Worm (Caenorhabditis elegans) whole organism, L4 larva: ENCODE measurements around the gene Y48G9A.11.

Source experiments
- F10B5.3 ChIP-seq: sonication (generic microtip); optimal IDR thresholded peaks from 2 replicates; lab custom pipeline; 2016; ENCODE audit warnings: mild to moderate bottlenecking, missing genetic modification characterization, missing compliant biosample characterization
- F37D6.2 ChIP-seq: sonication (generic microtip); optimal IDR thresholded peaks from 2 replicates; lab custom pipeline; 2016; ENCODE audit warnings: mild to moderate bottlenecking, missing genetic modification characterization, missing compliant biosample characterization
- T26A8.4 ChIP-seq: fragments of 200-800 bp; sonication (Bioruptor generic); IDR thresholded peaks from 2 replicates; pipeline ENCODE4 v1.3.6; 2022; ENCODE audit warnings: missing genetic modification characterization, missing compliant biosample characterization
- Y105C5A.15 ChIP-seq: fragments of 200-800 bp; sonication (Bioruptor generic); IDR thresholded peaks from 2 replicates; pipeline ENCODE4 v1.3.6; 2022; ENCODE audit warnings: missing genetic modification characterization, missing compliant biosample characterization
- Y5F2A.4 ChIP-seq: fragments of 200-800 bp; sonication (Bioruptor generic); optimal IDR thresholded peaks from 2 replicates; lab custom pipeline; 2018; ENCODE audit warnings: mild to moderate bottlenecking, missing genetic modification characterization, missing compliant biosample characterization
- ZK337.2 ChIP-seq: fragments of 200-800 bp; sonication (Bioruptor generic); IDR thresholded peaks from 2 replicates; pipeline ENCODE4 v1.3.6; 2022; ENCODE audit warnings: missing genetic modification reagents, missing genetic modification characterization, missing compliant biosample characterization
- ZK546.5 ChIP-seq, 2 experiments: sonication (generic microtip); optimal IDR thresholded peaks; 2 replicates each; lab custom pipeline; 2017; ENCODE audit warnings: missing biosample characterization in 2 of 2, missing genetic modification characterization in 2 of 2
- aly-2 ChIP-seq: sonication (generic microtip); optimal IDR thresholded peaks from 2 replicates; lab custom pipeline; 2018; ENCODE audit warnings: missing biosample characterization, missing genetic modification characterization
- arid-1 ChIP-seq: fragments of 200-800 bp; sonication (Bioruptor generic); conservative IDR thresholded peaks from 2 replicates; pipeline ENCODE4 v1.3.6; 2022; ENCODE audit warnings: missing genetic modification reagents, missing genetic modification characterization, missing compliant biosample characterization
- attf-4 ChIP-seq: sonication (generic microtip); optimal IDR thresholded peaks from 3 replicates; lab custom pipeline; 2017; ENCODE audit warnings: missing biosample characterization, missing genetic modification characterization
- ceh-20 ChIP-seq: fragments of 200-800 bp; sonication (Bioruptor generic); IDR thresholded peaks from 2 replicates; pipeline ENCODE4 v1.3.6; 2022; ENCODE audit warnings: missing genetic modification reagents, missing genetic modification characterization, missing compliant biosample characterization
- ceh-82 ChIP-seq: sonication (generic microtip); optimal IDR thresholded peaks from 2 replicates; lab custom pipeline; 2017; ENCODE audit warnings: missing biosample characterization, missing genetic modification characterization
- ctbp-1 ChIP-seq: fragments of 200-800 bp; sonication (Bioruptor generic); IDR thresholded peaks from 2 replicates; pipeline ENCODE4 v1.3.6; 2022; ENCODE audit warnings: missing genetic modification reagents, missing genetic modification characterization, missing compliant biosample characterization
- daf-12 ChIP-seq: fragments of 150-350 bp; optimal IDR thresholded peaks from 2 replicates; lab custom pipeline; 2014; ENCODE audit warnings: missing biosample characterization, missing genetic modification reagents, missing genetic modification characterization
- daf-19 ChIP-seq: fragments of 200-800 bp; sonication (Bioruptor generic); conservative IDR thresholded peaks from 2 replicates; pipeline ENCODE4 v1.3.6; 2022; ENCODE audit warnings: missing genetic modification characterization, missing compliant biosample characterization
- daf-8 ChIP-seq: fragments of 200-800 bp; sonication (Bioruptor generic); IDR thresholded peaks from 2 replicates; pipeline ENCODE4 v1.3.6; 2022; ENCODE audit warnings: missing genetic modification characterization, missing compliant biosample characterization
- dpl-1 ChIP-seq: fragments of 150-350 bp; optimal IDR thresholded peaks from 2 replicates; lab custom pipeline; 2014; ENCODE audit warnings: missing biosample characterization, missing genetic modification reagents, missing genetic modification characterization
- duxl-1 ChIP-seq: sonication (generic microtip); optimal IDR thresholded peaks from 2 replicates; lab custom pipeline; 2016; ENCODE audit warnings: mild to moderate bottlenecking, missing genetic modification characterization, moderate library complexity, missing compliant biosample characterization; ENCODE audit not compliant: poor library complexity
- dve-1 ChIP-seq: sonication (generic microtip); optimal IDR thresholded peaks from 2 replicates; lab custom pipeline; 2017; ENCODE audit warnings: antibody characterized with exemption, mild to moderate bottlenecking, missing genetic modification characterization, missing compliant biosample characterization; ENCODE audit not compliant: insufficient read depth
- egl-27 ChIP-seq: sonication (generic microtip); optimal IDR thresholded peaks from 3 replicates; lab custom pipeline; 2017; ENCODE audit warnings: missing biosample characterization, missing genetic modification reagents, missing genetic modification characterization
- fos-1 ChIP-seq: fragments of 150-350 bp; optimal IDR thresholded peaks from 2 replicates; lab custom pipeline; 2014; ENCODE audit warnings: missing biosample characterization, missing genetic modification characterization
- lin-13 ChIP-seq: fragments of 150-350 bp; optimal IDR thresholded peaks from 2 replicates; lab custom pipeline; 2014; ENCODE audit warnings: missing biosample characterization, missing genetic modification reagents, missing genetic modification characterization
- lin-15B ChIP-seq: fragments of 150-350 bp; sonication (generic microtip); optimal IDR thresholded peaks from 3 replicates; lab custom pipeline; 2014; ENCODE audit warnings: missing biosample characterization, missing genetic modification characterization
- lin-29 ChIP-seq: fragments of 200-800 bp; sonication (Bioruptor generic); IDR thresholded peaks from 2 replicates; pipeline ENCODE4 v1.3.6; 2022; ENCODE audit warnings: missing genetic modification reagents, missing genetic modification characterization, missing compliant biosample characterization
- lin-39 ChIP-seq: fragments of 150-350 bp; optimal IDR thresholded peaks from 2 replicates; lab custom pipeline; 2014; ENCODE audit warnings: missing biosample characterization, missing genetic modification reagents, missing genetic modification characterization
- madf-5 ChIP-seq, 2 experiments: fragments of 200-800 bp; sonication (Bioruptor generic); IDR thresholded peaks; 2 replicates each; pipeline ENCODE4 v1.3.6; 2022; ENCODE audit warnings: missing compliant biosample characterization in 2 of 2, missing genetic modification characterization in 2 of 2
- mdt-29 ChIP-seq: fragments of 200-800 bp; sonication (Bioruptor generic); IDR thresholded peaks from 2 replicates; pipeline ENCODE4 v1.3.6; 2022; ENCODE audit warnings: missing genetic modification reagents, missing genetic modification characterization, missing compliant biosample characterization
- mep-1 ChIP-seq: fragments of 150-350 bp; sonication (generic microtip); optimal IDR thresholded peaks from 3 replicates; lab custom pipeline; 2014; ENCODE audit warnings: missing biosample characterization, missing genetic modification characterization
- mes-2 ChIP-seq: sonication (generic microtip); optimal IDR thresholded peaks from 2 replicates; lab custom pipeline; 2016; ENCODE audit warnings: missing genotype, mild to moderate bottlenecking, missing genetic modification characterization, missing compliant biosample characterization; ENCODE audit not compliant: poor library complexity, severe bottlenecking
- mxl-3 ChIP-seq: fragments of 200-800 bp; sonication (Bioruptor generic); optimal IDR thresholded peaks from 2 replicates; lab custom pipeline; 2018; ENCODE audit warnings: mild to moderate bottlenecking, missing genetic modification characterization, missing compliant biosample characterization
- nhr-10 ChIP-seq: fragments of 150-350 bp; optimal IDR thresholded peaks from 2 replicates; lab custom pipeline; 2014; ENCODE audit warnings: missing biosample characterization, missing genetic modification characterization
- nhr-102 ChIP-seq: sonication (generic microtip); optimal IDR thresholded peaks from 2 replicates; lab custom pipeline; 2016; ENCODE audit warnings: mild to moderate bottlenecking, missing genetic modification characterization, moderate library complexity, missing compliant biosample characterization
- nhr-25 ChIP-seq: sonication (generic microtip); optimal IDR thresholded peaks from 2 replicates; lab custom pipeline; 2017; ENCODE audit warnings: missing genetic modification characterization, mild to moderate bottlenecking, missing compliant biosample characterization, antibody characterized with exemption, moderate library complexity, borderline replicate concordance; ENCODE audit not compliant: insufficient read depth
- nhr-28 ChIP-seq: fragments of 150-350 bp; optimal IDR thresholded peaks from 2 replicates; lab custom pipeline; 2014; ENCODE audit warnings: missing biosample characterization, missing genetic modification characterization
- nhr-6 ChIP-seq: fragments of 150-350 bp; optimal IDR thresholded peaks from 2 replicates; lab custom pipeline; 2014; ENCODE audit warnings: missing biosample characterization, missing genetic modification characterization
- nhr-77 ChIP-seq: fragments of 150-350 bp; optimal IDR thresholded peaks from 2 replicates; lab custom pipeline; 2014; ENCODE audit warnings: missing biosample characterization, missing genetic modification characterization
- php-3 ChIP-seq: fragments of 200-800 bp; sonication (Bioruptor generic); IDR thresholded peaks from 2 replicates; pipeline ENCODE4 v1.3.6; 2022; ENCODE audit warnings: missing genetic modification reagents, missing genetic modification characterization, missing compliant biosample characterization
- pqm-1 ChIP-seq: sonication (generic microtip); optimal IDR thresholded peaks from 2 replicates; lab custom pipeline; 2017; ENCODE audit warnings: missing biosample characterization, missing genetic modification characterization
- saeg-2 ChIP-seq: fragments of 200-800 bp; sonication (Bioruptor generic); IDR thresholded peaks from 2 replicates; pipeline ENCODE4 v1.3.6; 2022; ENCODE audit warnings: missing genetic modification reagents, missing genetic modification characterization, missing compliant biosample characterization
- sdz-12 ChIP-seq: fragments of 200-800 bp; sonication (Bioruptor generic); optimal IDR thresholded peaks from 2 replicates; lab custom pipeline; 2018; ENCODE audit warnings: mild to moderate bottlenecking, missing genetic modification characterization, missing compliant biosample characterization
- snpc-1.2 ChIP-seq: fragments of 200-800 bp; sonication (Bioruptor generic); IDR thresholded peaks from 2 replicates; pipeline ENCODE4 v1.3.6; 2022; ENCODE audit warnings: missing genetic modification reagents, missing genetic modification characterization, missing compliant biosample characterization
- snpc-4 ChIP-seq: fragments of 150-350 bp; optimal IDR thresholded peaks from 2 replicates; lab custom pipeline; 2014; ENCODE audit warnings: missing biosample characterization, missing genetic modification characterization
- spr-3 ChIP-seq: fragments of 200-800 bp; sonication (Bioruptor generic); optimal IDR thresholded peaks from 2 replicates; lab custom pipeline; 2018; ENCODE audit warnings: mild to moderate bottlenecking, missing genetic modification characterization, missing compliant biosample characterization
- tag-97 ChIP-seq: fragments of 200-800 bp; sonication (Bioruptor generic); IDR thresholded peaks from 2 replicates; pipeline ENCODE4 v1.3.6; 2022; ENCODE audit warnings: missing genetic modification characterization, missing compliant biosample characterization
- tra-1 ChIP-seq: fragments of 200-800 bp; sonication (Bioruptor generic); IDR thresholded peaks from 2 replicates; pipeline ENCODE4 v1.3.6; 2022; ENCODE audit warnings: missing genetic modification reagents, missing genetic modification characterization, missing compliant biosample characterization
- unc-130 ChIP-seq: sonication (generic microtip); optimal IDR thresholded peaks from 2 replicates; lab custom pipeline; 2016; ENCODE audit warnings: missing genetic modification reagents, missing genetic modification characterization, missing compliant biosample characterization
- unc-39 ChIP-seq: sonication (generic microtip); optimal IDR thresholded peaks from 2 replicates; lab custom pipeline; 2017; ENCODE audit warnings: missing biosample characterization, missing genetic modification characterization
- unc-62 ChIP-seq, 3 experiments: fragments of 150-350 bp in 1 of 3; sonication (generic microtip); optimal IDR thresholded peaks in 2 of 3; peaks in 1 of 3; 1 replicate in 1 of 3; 2 replicates in 2 of 3; lab custom pipeline; 2014 to 2017; ENCODE audit warnings: missing biosample characterization in 3 of 3, missing genetic modification characterization in 3 of 3, missing genetic modification reagents in 3 of 3, missing genotype in 1 of 3
- zfp-3 ChIP-seq: fragments of 200-800 bp; sonication (Bioruptor generic); conservative IDR thresholded peaks from 2 replicates; pipeline ENCODE4 v1.3.6; 2022; ENCODE audit warnings: missing genetic modification reagents, missing genetic modification characterization, missing compliant biosample characterization
- zip-11 ChIP-seq: fragments of 200-800 bp; sonication (Bioruptor generic); IDR thresholded peaks from 2 replicates; pipeline ENCODE4 v1.3.6; 2022; ENCODE audit warnings: missing genetic modification characterization, missing compliant biosample characterization
- zip-2 ChIP-seq: fragments of 150-350 bp; optimal IDR thresholded peaks from 2 replicates; lab custom pipeline; 2014; ENCODE audit warnings: missing biosample characterization, missing genetic modification characterization

Gene Y48G9A.11

DNA sequence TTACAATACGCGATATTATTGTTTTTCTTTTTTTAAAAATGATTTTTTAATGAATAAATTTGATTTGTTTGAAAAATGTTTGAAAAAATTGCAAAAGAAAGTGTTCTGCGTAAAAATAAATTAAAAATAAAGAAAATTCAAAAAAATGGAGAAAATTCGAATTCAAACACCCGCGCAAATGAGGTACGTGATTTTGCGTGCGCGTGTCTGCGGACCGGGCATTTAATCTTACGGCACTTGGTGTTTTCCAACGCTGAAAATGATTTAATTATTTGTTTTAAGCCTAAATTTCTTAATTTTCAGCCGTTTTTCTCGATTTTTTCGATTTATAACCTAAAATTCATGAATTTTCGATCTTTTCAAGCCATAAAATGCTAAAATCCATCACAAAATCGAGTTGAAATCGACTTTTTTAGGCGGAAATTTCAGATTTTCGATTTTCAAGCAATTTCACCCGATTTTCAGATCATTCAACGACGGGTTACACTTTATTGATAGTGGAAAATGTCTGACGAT, 34.8 kb upstream of the Y48G9A.11 start, which contains the start of gene gcn-1 (continued):
- TF ChIP-seq fos-1 (tag; lab: Kevin White, UChicago): no peak
- no peak for TF ChIP-seq ZK546.5 (tag; optimal IDR thresholded peaks at IDR 0.05; lab: Kevin White, UChicago)
- no peak for TF ChIP-seq ZK337.2
- no peak for TF ChIP-seq nhr-10 (tag; lab: Kevin White, UChicago)
- no peak for TF ChIP-seq unc-39 (tag; lab: Kevin White, UChicago)
- TF ChIP-seq php-3: no peak
- no peak for TF ChIP-seq nhr-25 (tag; lab: Kevin White, UChicago)
- peak; percentile 64 for TF ChIP-seq mep-1
- TF ChIP-seq zfp-3 (GFP tag; lab: Robert Waterston, UW): no peak
- TF ChIP-seq Y105C5A.15 (GFP tag; lab: Robert Waterston, UW): no peak
- no peak for TF ChIP-seq daf-8
- no peak for TF ChIP-seq tra-1 (GFP tag; lab: Robert Waterston, UW)
- TF ChIP-seq nhr-6: no peak
- peak; percentile 73 for TF ChIP-seq duxl-1 (tag; lab: Kevin White, UChicago)
- no peak for TF ChIP-seq pqm-1 (tag; lab: Kevin White, UChicago)
- no peak for TF ChIP-seq sdz-12 (GFP tag; lab: Kevin White, UChicago)
- no peak for TF ChIP-seq F10B5.3
- peak; percentile 9 for TF ChIP-seq nhr-102 (tag; lab: Kevin White, UChicago)
- TF ChIP-seq attf-4 (tag; lab: Kevin White, UChicago): no peak
- TF ChIP-seq ceh-20 (GFP tag; lab: Robert Waterston, UW): no peak
- peak; percentile 85 for TF ChIP-seq arid-1
- no peak for TF ChIP-seq snpc-4 (tag; lab: Kevin White, UChicago)
- TF ChIP-seq mes-2 (tag; lab: Kevin White, UChicago): peak; percentile 87
- TF ChIP-seq unc-62 (GFP tag; optimal IDR thresholded peaks at IDR 0.05 in 1 of 2; lab: Kevin White, UChicago): peak in 1 of 2 experiments; percentile 82
- TF ChIP-seq unc-62 (tag; optimal IDR thresholded peaks at IDR 0.05; lab: Kevin White, UChicago): no peak
- no peak for TF ChIP-seq lin-29
- TF ChIP-seq zip-2: no peak
- no peak for TF ChIP-seq aly-2 (tag; lab: Kevin White, UChicago)
- no peak for TF ChIP-seq Y5F2A.4 (GFP tag; lab: Kevin White, UChicago)
- no peak for TF ChIP-seq daf-19 (GFP tag; lab: Robert Waterston, UW)
- no peak for TF ChIP-seq snpc-1.2 (GFP tag; lab: Robert Waterston, UW)
- no peak for TF ChIP-seq zip-11
- TF ChIP-seq daf-12 (tag; lab: Kevin White, UChicago): no peak
- no peak for TF ChIP-seq lin-15B (tag; lab: Kevin White, UChicago)
- no peak for TF ChIP-seq lin-13
- no peak for TF ChIP-seq lin-39 (tag; lab: Kevin White, UChicago)
- no peak for TF ChIP-seq F37D6.2 (tag; lab: Kevin White, UChicago)
- no peak for TF ChIP-seq nhr-77 (tag; lab: Kevin White, UChicago)
- no peak for TF ChIP-seq unc-130 (GFP tag; lab: Kevin White, UChicago)
- TF ChIP-seq mxl-3: no peak
- TF ChIP-seq madf-5 (GFP tag; IDR thresholded peaks at IDR 0.05; lab: Robert Waterston, UW): no peak
- TF ChIP-seq mdt-29: no peak
- TF ChIP-seq T26A8.4 (GFP tag; lab: Robert Waterston, UW): peak; percentile 29; the same call in 1 of the 2 replicates
- peak; percentile 98 for TF ChIP-seq dpl-1
- no peak for TF ChIP-seq ceh-82
- no peak for TF ChIP-seq saeg-2 (GFP tag; lab: Robert Waterston, UW)
- peak; percentile 3 for TF ChIP-seq nhr-28 (tag; lab: Kevin White, UChicago)
- TF ChIP-seq ctbp-1 (GFP tag; lab: Robert Waterston, UW): 0 out of 2 replicates have a peak, but pooled peaks have one; percentile 19
- TF ChIP-seq tag-97: no peak
- TF ChIP-seq dve-1 (tag; lab: Kevin White, UChicago): peak; percentile 57
- no peak for TF ChIP-seq egl-27 (tag; lab: Kevin White, UChicago)
- no peak for TF ChIP-seq spr-3 (GFP tag; lab: Kevin White, UChicago)
